Fruit fly (Drosophila melanogaster) whole organism, wandering third instar larva: ENCODE measurements around the gene eff.

Source experiments
- CG32264 ChIP-seq: fragments of 200-800 bp; sonication (Bioruptor generic); optimal IDR thresholded peaks from 2 replicates; lab custom pipeline; 2016; ENCODE audit warnings: missing biosample characterization, missing genetic modification characterization
- CG9705 ChIP-seq: fragments of 200-800 bp; sonication (Bioruptor generic); optimal IDR thresholded peaks from 2 replicates; lab custom pipeline; 2018; ENCODE audit warnings: missing biosample characterization, mild to moderate bottlenecking, missing genetic modification characterization
- CrebA ChIP-seq: fragments of 200-800 bp; sonication (Bioruptor generic); optimal IDR thresholded peaks from 2 replicates; lab custom pipeline; 2016; ENCODE audit warnings: missing biosample characterization, mild to moderate bottlenecking, missing genetic modification characterization, borderline replicate concordance
- Dfd ChIP-seq: fragments of >200 bp; optimal IDR thresholded peaks from 2 replicates; lab custom pipeline; 2017; ENCODE audit warnings: missing biosample characterization, missing genetic modification characterization
- Dif ChIP-seq: fragments of 200-275, 200-300 bp; sonication (Bioruptor generic); optimal IDR thresholded peaks from 2 replicates; lab custom pipeline; 2018; ENCODE audit warnings: missing biosample characterization, missing genetic modification characterization; ENCODE audit not compliant: partially characterized antibody
- GATAd ChIP-seq: sonication (Bioruptor generic); optimal IDR thresholded peaks from 2 replicates; lab custom pipeline; 2016; ENCODE audit warnings: missing biosample characterization, missing genetic modification characterization
- HLH106 ChIP-seq: fragments of 200-800 bp; optimal IDR thresholded peaks from 3 replicates; lab custom pipeline; 2019; ENCODE audit warnings: missing biosample characterization, mild to moderate bottlenecking, missing genetic modification characterization, moderate library complexity
- Hnf4 ChIP-seq: fragments of 200-800 bp; sonication (Bioruptor generic); optimal IDR thresholded peaks from 2 replicates; lab custom pipeline; 2016; ENCODE audit warnings: missing biosample characterization, mild to moderate bottlenecking, missing genetic modification characterization
- Hr78 ChIP-seq: fragments of >200 bp; optimal IDR thresholded peaks from 2 replicates; lab custom pipeline; 2017; ENCODE audit warnings: missing biosample characterization, missing genetic modification characterization
- Hr83 ChIP-seq: fragments of 200-300 bp; sonication (Bioruptor generic); optimal IDR thresholded peaks from 2 replicates; lab custom pipeline; 2016; ENCODE audit warnings: missing biosample characterization, mild to moderate bottlenecking, missing genetic modification characterization, moderate library complexity; ENCODE audit not compliant: poor library complexity, severe bottlenecking
- Jra ChIP-seq: sonication (Bioruptor generic); optimal IDR thresholded peaks from 2 replicates; lab custom pipeline; 2016; ENCODE audit warnings: missing biosample characterization, missing genetic modification characterization
- Mio ChIP-seq: sonication (Bioruptor generic); optimal IDR thresholded peaks from 2 replicates; lab custom pipeline; 2016; ENCODE audit warnings: missing biosample characterization, missing genetic modification characterization
- Myc ChIP-seq: fragments of >200 bp; optimal IDR thresholded peaks from 2 replicates; lab custom pipeline; 2017
- N ChIP-seq: fragments of >200 bp; optimal IDR thresholded peaks from 2 replicates; lab custom pipeline; 2018; ENCODE audit warnings: missing biosample characterization, missing external identifiers, missing genetic modification characterization
- OdsH ChIP-seq: fragments of 200-800 bp; sonication (Bioruptor generic); optimal IDR thresholded peaks from 2 replicates; lab custom pipeline; 2016; ENCODE audit warnings: missing biosample characterization, mild to moderate bottlenecking, missing genetic modification characterization
- Rel ChIP-seq, 2 experiments: fragments of 200-800 bp; sonication (Bioruptor generic) in 1 of 2; optimal IDR thresholded peaks; 2 replicates in 1 of 2; 3 replicates in 1 of 2; lab custom pipeline; 2016 to 2019; ENCODE audit warnings: mild to moderate bottlenecking in 2 of 2, missing biosample characterization in 2 of 2, missing genetic modification characterization in 2 of 2, moderate library complexity in 1 of 2
- Sp1 ChIP-seq: fragments of 200-800 bp; sonication (Bioruptor generic); optimal IDR thresholded peaks from 3 replicates; lab custom pipeline; 2019; ENCODE audit warnings: missing biosample characterization, mild to moderate bottlenecking, missing genetic modification characterization, moderate library complexity
- Vsx2 ChIP-seq: fragments of 200-300, 225-300 bp; sonication (Bioruptor generic); optimal IDR thresholded peaks from 2 replicates; lab custom pipeline; 2018; ENCODE audit warnings: missing biosample characterization, missing genetic modification characterization; ENCODE audit not compliant: partially characterized antibody
- br ChIP-seq: fragments of 200-800 bp; sonication (Bioruptor generic); optimal IDR thresholded peaks from 2 replicates; lab custom pipeline; 2016; ENCODE audit warnings: missing biosample characterization, missing genetic modification characterization
- dl ChIP-seq, 2 experiments: fragments of 175-275, 200-275 bp in 1 of 2; fragments of 200-275 bp in 1 of 2; sonication (Bioruptor generic); optimal IDR thresholded peaks; lab custom pipeline; 2018; ENCODE audit warnings: mild to moderate bottlenecking in 2 of 2, missing biosample characterization in 2 of 2, missing genetic modification characterization in 2 of 2, moderate library complexity in 2 of 2; ENCODE audit not compliant: partially characterized antibody in 2 of 2, insufficient read depth in 1 of 2
- dmrt93B ChIP-seq: fragments of 200-800 bp; sonication (Bioruptor generic); optimal IDR thresholded peaks from 2 replicates; lab custom pipeline; 2018; ENCODE audit warnings: missing biosample characterization, mild to moderate bottlenecking, missing genetic modification characterization
- ey ChIP-seq: fragments of 200-800 bp; sonication (Bioruptor generic); optimal IDR thresholded peaks from 2 replicates; lab custom pipeline; 2016; ENCODE audit warnings: missing biosample characterization, missing genetic modification characterization
- foxo ChIP-seq, 2 experiments: fragments of 200-800 bp; sonication (Bioruptor generic); optimal IDR thresholded peaks; 2 replicates in 1 of 2; 3 replicates in 1 of 2; lab custom pipeline; 2016 to 2017; ENCODE audit warnings: missing biosample characterization in 2 of 2, missing genetic modification characterization in 2 of 2
- fru ChIP-seq: fragments of 200-800 bp; sonication (Bioruptor generic); optimal IDR thresholded peaks from 3 replicates; lab custom pipeline; 2016; ENCODE audit warnings: missing biosample characterization, mild to moderate bottlenecking, missing genetic modification characterization
- h ChIP-seq: fragments of 200-800 bp; sonication (Bioruptor generic); optimal IDR thresholded peaks from 3 replicates; lab custom pipeline; 2016; ENCODE audit warnings: missing biosample characterization, mild to moderate bottlenecking, missing genetic modification characterization
- jim ChIP-seq: fragments of 175-275, 200-325 bp; sonication (Bioruptor generic); optimal IDR thresholded peaks from 2 replicates; lab custom pipeline; 2016; ENCODE audit warnings: missing biosample characterization, mild to moderate bottlenecking, missing genetic modification characterization
- pan ChIP-seq: fragments of >200 bp; optimal IDR thresholded peaks from 2 replicates; lab custom pipeline; 2017
- psq ChIP-seq: fragments of 200-800 bp; sonication (Bioruptor generic); optimal IDR thresholded peaks from 3 replicates; lab custom pipeline; 2017; ENCODE audit warnings: missing biosample characterization, mild to moderate bottlenecking, missing genetic modification characterization, moderate library complexity
- rgr ChIP-seq: fragments of 200-800 bp; sonication (Bioruptor generic); optimal IDR thresholded peaks from 3 replicates; lab custom pipeline; 2016; ENCODE audit warnings: missing biosample characterization, mild to moderate bottlenecking, missing genetic modification characterization
- sv ChIP-seq: fragments of 200-800 bp; sonication (Bioruptor generic); optimal IDR thresholded peaks from 3 replicates; lab custom pipeline; 2016; ENCODE audit warnings: missing biosample characterization, missing genetic modification characterization
- tai ChIP-seq: sonication (Bioruptor generic); optimal IDR thresholded peaks from 2 replicates; lab custom pipeline; 2016; ENCODE audit warnings: missing biosample characterization, missing genetic modification characterization
- usp ChIP-seq: fragments of >200 bp; optimal IDR thresholded peaks from 2 replicates; lab custom pipeline; 2017; ENCODE audit warnings: missing biosample characterization, missing genetic modification characterization
- woc ChIP-seq: sonication (Bioruptor generic); optimal IDR thresholded peaks from 2 replicates; lab custom pipeline; 2016; ENCODE audit warnings: missing biosample characterization, mild to moderate bottlenecking, missing genetic modification characterization

eff gene

DNA sequence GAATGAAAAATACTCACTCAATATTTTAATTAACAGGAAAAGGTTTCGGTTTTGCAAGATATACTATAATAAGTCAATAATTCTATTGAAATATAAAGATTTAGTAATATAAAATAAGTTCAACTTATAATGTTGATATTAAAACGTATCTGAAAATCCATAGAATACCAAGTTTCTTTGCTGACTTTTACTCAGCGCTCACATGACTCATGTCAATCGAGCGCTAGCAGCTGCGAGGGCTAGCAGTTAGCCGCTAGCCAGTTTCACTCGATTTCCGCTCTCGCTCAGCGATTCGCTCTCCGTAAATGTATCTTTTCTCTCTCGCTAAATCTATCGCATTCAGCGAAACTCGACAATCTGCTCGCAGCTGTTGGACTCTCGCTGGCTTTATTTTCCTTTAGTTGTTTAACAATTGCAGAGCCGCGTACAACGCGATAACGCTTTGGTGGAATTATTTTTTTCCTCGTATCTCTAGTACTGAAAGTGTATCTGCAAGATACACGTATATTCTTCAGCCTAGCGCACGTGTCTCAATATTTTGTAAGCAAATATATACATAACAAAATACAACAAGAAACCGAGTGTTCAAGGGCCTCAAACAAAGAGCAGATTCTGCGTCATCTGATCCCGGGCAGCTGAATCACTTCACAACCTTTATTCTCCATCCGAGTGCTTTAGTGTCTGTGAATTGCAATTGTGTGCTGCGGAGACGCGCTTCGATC, 8.1 kb upstream of the eff start (continued):
- TF ChIP-seq Sp1 (GFP tag; lab: Kevin White, UChicago) (peak; percentile 69), br (GFP tag; lab: Kevin White, UChicago) (peak; percentile 65), dmrt93B (no peak), ey (peak; percentile 23), CG9705 (GFP tag; lab: Kevin White, UChicago) (peak; percentile 56), Jra (GFP tag; lab: Kevin White, UChicago) (peak; percentile 73), Rel (GFP tag; optimal IDR thresholded peaks at IDR 0.05; lab: Kevin White, UChicago) (no peak), Rel (tag; optimal IDR thresholded peaks at IDR 0.05; lab: Kevin White, UChicago) (peak; percentile 31), Mio (no peak)

DNA sequence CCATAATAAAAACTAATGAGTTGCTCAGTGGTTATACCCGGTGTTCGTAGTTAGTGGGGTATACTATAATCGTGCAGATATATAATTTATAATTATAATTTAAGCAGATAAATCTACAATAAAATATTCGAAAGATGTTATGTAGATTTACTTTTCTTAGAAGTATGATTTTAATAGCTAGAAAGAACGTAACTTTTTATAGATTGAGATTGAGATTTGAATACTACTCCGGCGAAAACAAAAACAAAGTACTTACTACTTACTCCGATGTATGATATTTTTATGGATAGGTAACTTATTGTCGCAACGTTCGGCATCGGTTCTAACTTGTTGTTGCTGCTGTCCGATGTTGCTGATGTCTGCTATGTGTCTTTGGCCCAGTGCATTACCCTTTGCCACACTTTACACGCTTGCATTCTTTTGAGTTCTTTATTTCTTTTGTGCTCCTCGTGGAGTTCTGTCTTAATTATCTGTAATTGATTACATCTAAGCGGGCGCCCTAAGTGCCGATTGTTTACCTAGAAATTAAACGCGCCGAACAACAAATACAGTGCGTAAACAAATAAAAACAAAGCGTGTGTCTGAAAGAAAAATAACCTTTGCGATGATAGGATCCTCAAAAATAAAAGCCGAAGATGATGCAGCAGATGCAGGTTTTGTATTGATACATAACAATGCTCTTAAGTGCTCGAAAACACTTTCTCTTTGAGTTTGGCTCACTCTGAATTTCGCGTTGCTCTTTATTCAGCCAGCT, 7.4 kb upstream of the eff start:
- TF ChIP-seq dl (GFP tag; optimal IDR thresholded peaks at IDR 0.05; lab: Kevin White, UChicago; ENCODE audit: insufficient read depth in 1 of 2, partially characterized antibody in 2 of 2) (peak in 1 of 2 experiments; percentile 5), OdsH (GFP tag; lab: Kevin White, UChicago) (no peak), Sp1 (GFP tag; lab: Kevin White, UChicago) (no peak)

DNA sequence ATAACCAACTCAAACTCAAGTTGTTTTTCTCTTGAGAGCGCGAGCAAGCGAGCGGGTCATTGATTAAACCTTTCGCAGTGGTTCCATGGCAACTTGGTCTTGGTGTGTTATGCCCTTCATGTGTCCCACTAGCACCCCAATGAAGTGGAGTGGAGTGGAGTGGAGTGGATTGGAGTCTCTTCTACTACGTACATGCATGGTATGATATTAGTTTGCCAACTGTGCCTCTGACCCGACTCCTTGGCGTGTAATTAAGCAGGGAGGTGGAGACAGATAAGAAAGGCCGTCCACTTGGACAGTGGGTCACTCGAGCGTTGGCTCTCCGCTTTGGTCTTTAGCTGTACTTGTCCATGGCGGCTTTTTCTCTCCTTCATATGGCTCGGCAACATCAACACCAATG, 6.8 kb upstream of the eff start:
- TF ChIP-seq Vsx2 (GFP tag; lab: Kevin White, UChicago) (no peak), Jra (GFP tag; lab: Kevin White, UChicago) (no peak)

DNA sequence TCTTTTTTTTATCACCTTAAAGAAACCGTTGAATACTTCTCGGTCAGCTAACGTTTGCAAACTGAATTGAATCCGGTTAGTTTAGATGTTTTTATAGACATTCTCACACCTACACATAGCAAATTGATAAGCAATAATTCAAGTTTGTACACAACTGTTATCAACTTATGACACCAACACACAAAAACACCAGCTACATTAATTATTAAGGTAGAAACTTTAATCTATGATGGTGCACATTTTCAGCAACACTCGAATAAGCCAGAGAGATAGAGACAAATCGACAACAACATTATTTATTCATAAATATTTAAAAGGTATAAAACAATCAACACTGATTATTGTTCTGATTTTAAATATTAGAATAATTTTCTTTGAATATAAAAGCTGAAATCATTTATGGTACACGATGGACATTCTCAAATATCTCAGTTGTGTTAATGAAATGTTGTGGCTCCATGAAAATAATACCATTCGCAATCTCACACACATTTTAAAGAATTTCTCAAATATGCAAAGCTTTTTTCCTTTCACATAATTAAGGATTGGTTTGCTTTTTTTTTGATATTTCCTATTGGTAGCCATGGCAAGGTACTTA, 6.2 kb upstream of the eff start:
- TF ChIP-seq HLH106 (tag; lab: Kevin White, UChicago) (no peak), usp (no peak), Myc (no peak), psq (no peak)

DNA sequence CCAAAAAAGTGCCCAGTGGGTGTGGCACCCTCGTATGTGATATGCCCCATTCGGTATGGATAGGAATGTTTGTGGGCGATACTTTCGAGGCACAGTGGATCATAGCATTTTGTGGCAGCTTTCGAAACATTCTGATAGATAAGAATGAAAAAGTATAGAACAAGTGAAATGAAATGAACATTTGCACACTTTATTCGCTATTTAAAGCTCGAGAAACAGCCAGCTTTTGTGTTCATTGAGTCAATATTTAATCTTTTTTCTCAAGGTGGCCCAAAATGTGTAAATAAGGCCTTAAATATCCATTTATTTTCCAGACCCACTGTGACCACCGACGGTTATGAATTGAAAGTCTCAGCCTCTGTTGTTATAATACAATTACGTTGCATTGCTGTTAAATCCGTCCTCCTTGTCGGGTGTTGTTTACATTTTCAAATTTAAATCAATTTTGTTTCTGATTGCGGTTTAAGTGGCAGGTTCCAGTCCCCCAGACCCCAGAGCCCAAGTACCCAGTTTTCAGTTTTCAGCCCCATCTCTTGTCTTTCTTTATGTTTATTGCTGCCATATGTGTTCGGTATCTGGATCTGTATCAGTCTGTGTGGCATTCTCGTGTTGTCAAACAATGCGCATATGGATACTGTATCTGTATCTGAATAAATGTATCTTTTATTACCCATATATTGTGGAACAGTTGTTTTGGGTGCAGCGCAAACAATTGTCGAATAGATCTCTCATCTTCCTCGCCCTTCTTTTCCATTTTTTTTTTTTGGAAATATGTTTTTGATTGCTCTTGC, 3.4 kb upstream of the eff start:
- TF ChIP-seq usp (no peak), Sp1 (GFP tag; lab: Kevin White, UChicago) (peak; percentile 61), Dfd (GFP tag; lab: Kevin White, UChicago) (no peak), Dif (GFP tag; lab: Kevin White, UChicago) (no peak), br (GFP tag; lab: Kevin White, UChicago) (peak; percentile 40), woc (GFP tag; lab: Kevin White, UChicago) (no peak), CG32264 (no peak), Vsx2 (GFP tag; lab: Kevin White, UChicago) (no peak), ey (no peak), GATAd (GFP tag; lab: Kevin White, UChicago) (no peak), dmrt93B (peak; percentile 11), jim (GFP tag; lab: Kevin White, UChicago) (no peak), CrebA (GFP tag; lab: Kevin White, UChicago) (no peak), foxo (GFP tag; optimal IDR thresholded peaks at IDR 0.05; lab: Kevin White, UChicago) (peak in 1 of 2 experiments; percentile 40), Hr78 (GFP tag; lab: Kevin White, UChicago) (no peak), Mio (no peak), rgr (GFP tag; lab: Kevin White, UChicago) (peak; percentile 52), tai (GFP tag; lab: Kevin White, UChicago) (no peak), Hr83 (GFP tag; lab: Kevin White, UChicago) (peak; percentile 74), Rel (GFP tag; optimal IDR thresholded peaks at IDR 0.05; lab: Kevin White, UChicago) (no peak), Rel (tag; optimal IDR thresholded peaks at IDR 0.05; lab: Kevin White, UChicago) (peak; percentile 44), Hnf4 (GFP tag; lab: Kevin White, UChicago) (no peak), HLH106 (tag; lab: Kevin White, UChicago) (peak; percentile 23), N (GFP tag; lab: Kevin White, UChicago) (no peak), sv (GFP tag; lab: Kevin White, UChicago) (no peak), pan (no peak), OdsH (GFP tag; lab: Kevin White, UChicago) (peak; percentile 33), fru (GFP tag; lab: Kevin White, UChicago) (peak; percentile 50), psq (no peak), h (GFP tag; lab: Kevin White, UChicago) (peak; percentile 61)
